Worm (Caenorhabditis elegans): ENCODE data around the gene srh-56.

Gene srh-56

DNA sequence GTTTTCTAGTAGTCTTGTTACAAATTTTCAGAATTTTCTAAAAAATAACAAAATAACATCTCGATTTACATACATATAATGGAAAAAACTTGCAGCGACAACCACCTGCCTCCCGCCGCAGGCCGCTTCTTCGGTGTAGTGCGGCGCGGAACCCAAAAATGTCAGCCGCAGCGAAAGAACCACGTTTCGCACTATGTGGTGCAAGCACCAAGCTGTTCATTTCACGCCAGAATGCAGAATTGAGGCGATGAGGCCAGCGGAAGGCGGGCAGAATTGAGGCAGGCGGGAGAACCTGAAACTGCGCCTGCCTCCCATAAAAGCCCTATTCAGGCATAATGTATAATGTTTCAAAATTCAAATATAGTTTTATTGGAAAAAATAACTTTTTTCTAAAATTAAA lies 10.2 kb upstream of the srh-56 start:
- TF ChIP-seq dpl-1 (GFP tag; optimal IDR thresholded peaks at IDR 0.05), result no peak
- TF ChIP-seq ama-1 (optimal IDR thresholded peaks at IDR 0.05), result no peak
- no peak for TF ChIP-seq ama-1 (GFP tag; optimal IDR thresholded peaks at IDR 0.05)
- no peak for TF ChIP-seq lin-26 (GFP tag; IDR thresholded peaks at IDR 0.05)
- no peak for TF ChIP-seq lir-1 (GFP tag; conservative IDR thresholded peaks at IDR 0.05)
- TF ChIP-seq nfya-2 (GFP tag; IDR thresholded peaks at IDR 0.05), result no peak
- no peak for TF ChIP-seq K12H6.12 (tag; optimal IDR thresholded peaks at IDR 0.05)
- TF ChIP-seq F23B12.7 (tag; optimal IDR thresholded peaks at IDR 0.05; ENCODE audit: insufficient read depth), result no peak
- TF ChIP-seq zfh-2 (GFP tag; conservative IDR thresholded peaks at IDR 0.05), result peak; percentile 75
- no peak for TF ChIP-seq rec-8 (tag; optimal IDR thresholded peaks at IDR 0.05)

DNA sequence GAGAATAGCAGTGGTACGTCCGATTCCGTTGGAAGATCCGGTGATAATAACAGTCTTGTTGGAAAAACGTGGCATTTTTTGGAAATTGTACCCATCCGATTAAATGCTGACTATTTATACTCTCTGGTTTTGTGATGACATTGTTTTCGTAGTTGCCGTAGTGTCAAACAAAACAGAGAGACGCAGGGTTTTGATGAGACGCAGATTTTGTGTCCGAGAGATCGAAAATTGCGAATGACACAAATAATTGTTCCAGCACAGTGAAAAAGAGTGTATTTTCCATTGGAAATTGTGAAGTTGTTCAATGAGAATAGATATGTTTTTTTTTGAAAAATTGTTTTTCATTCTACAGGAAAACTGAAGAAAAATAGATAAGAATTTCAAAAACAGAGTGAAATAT lies 8.6 kb upstream of the srh-56 start, which contains the start of gene R05D8.7:
R05D8.7 (minus strand) TSS at position 104 of the 400 bp plus-strand sequence.
- no peak for TF ChIP-seq athp-1 (tag; optimal IDR thresholded peaks at IDR 0.05)
- no peak for TF ChIP-seq B0261.1 (tag; optimal IDR thresholded peaks at IDR 0.05)
- no peak for TF ChIP-seq xnd-1 (tag; optimal IDR thresholded peaks at IDR 0.05)
- no peak for TF ChIP-seq K12H6.12 (tag; optimal IDR thresholded peaks at IDR 0.05)
- TF ChIP-seq ccch-3 (GFP tag; optimal IDR thresholded peaks at IDR 0.05), result no peak
- no peak for TF ChIP-seq tlf-1 (GFP tag; optimal IDR thresholded peaks at IDR 0.05)
- no peak for TF ChIP-seq ztf-22 (GFP tag; optimal IDR thresholded peaks at IDR 0.05)
- no peak for TF ChIP-seq ztf-6 (GFP tag; IDR thresholded peaks at IDR 0.05)
- TF ChIP-seq akir-1 (GFP tag; optimal IDR thresholded peaks at IDR 0.05), result no peak
- no peak for TF ChIP-seq C06A6.2 (GFP tag; conservative IDR thresholded peaks at IDR 0.05)
- no peak for TF ChIP-seq lsl-1 (GFP tag; optimal IDR thresholded peaks at IDR 0.05)
- no peak for TF ChIP-seq mes-4 (tag; optimal IDR thresholded peaks at IDR 0.05)
- no peak for TF ChIP-seq somi-1 (GFP tag; optimal IDR thresholded peaks at IDR 0.05)
- TF ChIP-seq Y79H2A.3 (GFP tag; conservative IDR thresholded peaks at IDR 0.05), result no peak
- TF ChIP-seq ztf-25 (GFP tag; IDR thresholded peaks at IDR 0.05), result no peak
- no peak for TF ChIP-seq attf-6 (GFP tag; IDR thresholded peaks at IDR 0.05)
- TF ChIP-seq B0336.3 (GFP tag; IDR thresholded peaks at IDR 0.05), result no peak
- TF ChIP-seq nhr-179 (tag; optimal IDR thresholded peaks at IDR 0.05), result no peak

DNA sequence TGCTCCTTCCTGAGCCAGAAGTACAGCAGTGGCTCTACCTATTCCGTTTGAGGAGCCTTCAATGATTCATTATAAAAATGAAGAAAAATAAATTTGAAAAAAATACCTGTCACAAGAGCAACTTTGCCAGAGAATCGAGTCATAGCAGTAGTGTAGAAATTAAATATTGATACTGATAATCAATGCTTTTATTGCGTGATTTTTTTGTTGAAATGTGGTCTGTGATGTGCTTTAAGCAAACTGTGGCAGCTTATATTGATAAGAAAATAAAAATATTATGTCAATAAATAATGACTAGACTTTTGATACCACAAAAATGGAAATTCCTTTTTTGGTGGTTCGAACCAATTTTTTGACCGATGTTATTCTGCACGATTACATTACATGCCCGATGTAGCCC lies 6.6 kb upstream of the srh-56 start, which contains the start of gene dhs-14:
dhs-14 (minus strand) TSS at position 149 of the 400 bp plus-strand sequence.
- TF ChIP-seq hrde-1 (tag; optimal IDR thresholded peaks at IDR 0.05; ENCODE audit: borderline replicate concordance) (no peak), dox-1 (GFP tag; IDR thresholded peaks at IDR 0.05) (0 out of 2 replicates have a peak, but pooled peaks have one; percentile 23), nhr-80 (tag; optimal IDR thresholded peaks at IDR 0.05) (peak; percentile 83)

DNA sequence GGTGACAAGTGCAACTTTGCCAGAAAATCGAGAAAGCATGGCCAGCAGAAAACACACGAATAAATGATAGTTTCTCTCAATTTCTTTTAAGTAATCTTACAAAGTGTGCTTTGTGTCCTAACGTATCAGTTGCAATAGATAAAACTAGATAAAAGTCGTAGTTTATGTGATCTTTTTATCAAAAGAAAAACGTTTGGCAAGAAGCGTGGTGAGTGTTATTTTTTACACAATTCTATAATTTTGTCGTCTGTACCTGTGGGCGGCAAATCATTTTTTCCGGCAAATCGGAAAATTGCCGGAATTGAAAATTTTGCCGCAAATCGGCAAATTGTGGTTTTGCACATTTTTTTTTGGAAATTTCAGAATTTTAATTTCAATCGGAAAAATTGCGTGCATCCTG lies 4.2 kb upstream of the srh-56 start, which contains the start of gene R05D8.9:
R05D8.9 (minus strand) TSS at position 101 of the 400 bp plus-strand sequence.
- TF ChIP-seq let-607 (tag; optimal IDR thresholded peaks at IDR 0.05) (no peak), snpc-1.1 (tag; optimal IDR thresholded peaks at IDR 0.05; ENCODE audit: insufficient read depth) (no peak), nhr-27 (tag; optimal IDR thresholded peaks at IDR 0.05) (no peak), sdz-38 (tag; optimal IDR thresholded peaks at IDR 0.05) (no peak), Y53F4B.3 (GFP tag; IDR thresholded peaks at IDR 0.05) (no peak), lsl-1 (GFP tag; optimal IDR thresholded peaks at IDR 0.05) (no peak)
